Worm (Caenorhabditis elegans): Measurements from ENCODE around the gene cnd-1.

- no peak for TF ChIP-seq elt-2 (tag; optimal IDR thresholded peaks at IDR 0.05)
- no peak for TF ChIP-seq pag-3 (tag; optimal IDR thresholded peaks at IDR 0.05; ENCODE audit: borderline replicate concordance)
- no peak for TF ChIP-seq npax-4 (tag; optimal IDR thresholded peaks at IDR 0.05)
- no peak for TF ChIP-seq ama-1 (optimal IDR thresholded peaks at IDR 0.05)
- TF ChIP-seq syd-9 (tag; optimal IDR thresholded peaks at IDR 0.05) = no peak
- TF ChIP-seq unc-42 (tag; optimal IDR thresholded peaks at IDR 0.05) = no peak
- no peak for TF ChIP-seq elt-4 (tag; optimal IDR thresholded peaks at IDR 0.05)
- no peak for TF ChIP-seq T23F11.4 (GFP tag; optimal IDR thresholded peaks at IDR 0.05)
- TF ChIP-seq sox-2 (GFP tag; IDR thresholded peaks at IDR 0.05) = no peak
- no peak for TF ChIP-seq ahr-1 (tag; optimal IDR thresholded peaks at IDR 0.05)
- TF ChIP-seq pqm-1 (tag; optimal IDR thresholded peaks at IDR 0.05) = no peak
- no peak for TF ChIP-seq pha-4 (tag; optimal IDR thresholded peaks at IDR 0.05)
- TF ChIP-seq pros-1 (tag; optimal IDR thresholded peaks at IDR 0.05) = no peak
Measured at ce11 chrIII:5287877-5288276, 43.4 kb upstream of the cnd-1 start, which contains the start of gene T15B12.1.

All from whole organism, late embryonic.